Fruit fly (Drosophila melanogaster) whole organism, embryonic: ENCODE results near the gene lark.

Experiments used
- Atf6 ChIP-seq: fragments of 200-800 bp; sonication (Bioruptor generic); IDR thresholded peaks from 2 replicates; pipeline ENCODE4 v1.3.6; 2022; ENCODE audit warnings: missing biosample characterization, missing genetic modification characterization
- CG11504 ChIP-seq: fragments of 200-800 bp; sonication (Bioruptor generic); optimal IDR thresholded peaks from 3 replicates; lab custom pipeline; 2019; ENCODE audit warnings: missing biosample characterization, mild to moderate bottlenecking, missing genetic modification characterization, moderate library complexity
- CG12744 ChIP-seq: fragments of 200-800 bp; sonication (Bioruptor generic); optimal IDR thresholded peaks from 2 replicates; lab custom pipeline; 2016; ENCODE audit warnings: missing biosample characterization, missing genetic modification characterization
- CG14050 ChIP-seq: fragments of 200-800 bp; sonication (Bioruptor generic); IDR thresholded peaks from 3 replicates; pipeline ENCODE4 v1.3.6; 2022; ENCODE audit warnings: missing biosample characterization, missing genetic modification characterization
- CG14441 ChIP-seq: fragments of 200-800 bp; sonication (Bioruptor generic); IDR thresholded peaks from 2 replicates; pipeline ENCODE4 v1.3.6; 2022; ENCODE audit warnings: missing biosample characterization, missing genetic modification characterization
- CG16815 ChIP-seq: fragments of 200-800 bp; sonication (Bioruptor generic); optimal IDR thresholded peaks from 3 replicates; lab custom pipeline; 2017; ENCODE audit warnings: missing biosample characterization, mild to moderate bottlenecking, missing genetic modification characterization
- CG17359 ChIP-seq: fragments of 200-800 bp; sonication (Bioruptor generic); optimal IDR thresholded peaks from 3 replicates; lab custom pipeline; 2018; ENCODE audit warnings: missing biosample characterization, mild to moderate bottlenecking, missing genetic modification characterization, moderate library complexity
- CG17361 ChIP-seq: fragments of 200-800 bp; sonication (Bioruptor generic); IDR thresholded peaks from 3 replicates; pipeline ENCODE4 v1.3.6; 2022; ENCODE audit warnings: missing biosample characterization, missing genetic modification characterization
- CG17568 ChIP-seq: fragments of 200-800 bp; sonication (Bioruptor generic); optimal IDR thresholded peaks from 2 replicates; lab custom pipeline; 2018; ENCODE audit warnings: missing biosample characterization, mild to moderate bottlenecking, missing genetic modification characterization, moderate library complexity
- CG17802 ChIP-seq: fragments of 200-800 bp; sonication (Bioruptor generic); optimal IDR thresholded peaks from 2 replicates; lab custom pipeline; 2018; ENCODE audit warnings: missing biosample characterization, mild to moderate bottlenecking, missing genetic modification characterization, moderate library complexity
- CG2120 ChIP-seq: fragments of 200-800 bp; sonication (Bioruptor generic); optimal IDR thresholded peaks from 3 replicates; lab custom pipeline; 2016; ENCODE audit warnings: missing biosample characterization, missing genetic modification characterization
- CG31365 ChIP-seq: fragments of 200-800 bp; sonication (Bioruptor generic); optimal IDR thresholded peaks from 2 replicates; lab custom pipeline; 2018; ENCODE audit warnings: missing biosample characterization, mild to moderate bottlenecking, missing genetic modification characterization
- CG32532 ChIP-seq: fragments of 200-800 bp; sonication (Bioruptor generic); IDR thresholded peaks from 2 replicates; pipeline ENCODE4 v1.3.6; 2022; ENCODE audit warnings: missing biosample characterization, missing genetic modification characterization
- CG33213 ChIP-seq: fragments of 200-800 bp; sonication (Bioruptor generic); optimal IDR thresholded peaks from 3 replicates; lab custom pipeline; 2016; ENCODE audit warnings: missing biosample characterization, missing genetic modification characterization
- CG6272 ChIP-seq: fragments of 200-800 bp; sonication (Bioruptor generic); IDR thresholded peaks from 2 replicates; pipeline ENCODE4 v1.3.6; 2022; ENCODE audit warnings: missing biosample characterization, missing genetic modification characterization
- CG6765 ChIP-seq: fragments of 200-800 bp; sonication (Bioruptor generic); optimal IDR thresholded peaks from 3 replicates; lab custom pipeline; 2017; ENCODE audit warnings: missing biosample characterization, mild to moderate bottlenecking, missing genetic modification characterization
- CG6813 ChIP-seq: fragments of 200-800 bp; sonication (Bioruptor generic); optimal IDR thresholded peaks from 2 replicates; lab custom pipeline; 2017; ENCODE audit warnings: missing biosample characterization, missing genetic modification characterization, mild to moderate bottlenecking, moderate library complexity, missing genetic modification reagents
- CG7928 ChIP-seq: fragments of 200-800 bp; sonication (Bioruptor generic); optimal IDR thresholded peaks from 2 replicates; lab custom pipeline; 2017; ENCODE audit warnings: missing biosample characterization, mild to moderate bottlenecking, missing genetic modification characterization
- CG8924 ChIP-seq: fragments of 200-800 bp; optimal IDR thresholded peaks from 3 replicates; lab custom pipeline; 2019; ENCODE audit warnings: missing biosample characterization, mild to moderate bottlenecking, missing genetic modification characterization, moderate library complexity
- CG8944 ChIP-seq: fragments of 200-800 bp; sonication (Bioruptor generic); optimal IDR thresholded peaks from 3 replicates; lab custom pipeline; 2016; ENCODE audit warnings: missing biosample characterization, missing genetic modification characterization
- D19B ChIP-seq: fragments of 200-800 bp; sonication (Bioruptor generic); optimal IDR thresholded peaks from 2 replicates; lab custom pipeline; 2017; ENCODE audit warnings: missing biosample characterization, mild to moderate bottlenecking, missing genetic modification characterization
- Eip74EF ChIP-seq, 2 experiments: fragments of 200-800 bp in 1 of 2; fragments of >200 bp in 1 of 2; sonication (Bioruptor generic) in 1 of 2; optimal IDR thresholded peaks; 2 replicates each; lab custom pipeline; 2017 to 2019; ENCODE audit warnings: missing biosample characterization in 2 of 2, missing genetic modification characterization in 2 of 2, mild to moderate bottlenecking in 1 of 2, moderate library complexity in 1 of 2
- Hand ChIP-seq: fragments of 200-800 bp; sonication (Bioruptor generic); optimal IDR thresholded peaks from 2 replicates; lab custom pipeline; 2017; ENCODE audit warnings: mild to moderate bottlenecking, missing biosample characterization, missing genetic modification reagents, missing genetic modification characterization
- HmgZ ChIP-seq: fragments of 200-800 bp; sonication (Bioruptor generic); optimal IDR thresholded peaks from 2 replicates; lab custom pipeline; 2018; ENCODE audit warnings: missing biosample characterization, mild to moderate bottlenecking, missing genetic modification characterization
- MESR4 ChIP-seq: fragments of 200-800 bp; sonication (Bioruptor generic); optimal IDR thresholded peaks from 2 replicates; lab custom pipeline; 2018; ENCODE audit warnings: missing biosample characterization, mild to moderate bottlenecking, missing genetic modification characterization, moderate library complexity
- Myb ChIP-seq: fragments of 200-800 bp; sonication (Bioruptor generic); optimal IDR thresholded peaks from 2 replicates; lab custom pipeline; 2016; ENCODE audit warnings: missing biosample characterization, missing genetic modification characterization
- Opbp ChIP-seq: fragments of 200-800 bp; sonication (Bioruptor generic); IDR thresholded peaks from 3 replicates; pipeline ENCODE4 v1.3.6; 2022; ENCODE audit warnings: missing biosample characterization, missing genetic modification characterization; ENCODE audit not compliant: partially characterized antibody
- Six4 ChIP-seq: fragments of 200-800 bp; sonication (Bioruptor generic); optimal IDR thresholded peaks from 2 replicates; lab custom pipeline; 2016; ENCODE audit warnings: missing biosample characterization, missing genetic modification characterization
- Stat92E ChIP-seq, 3 experiments: fragments of >200 bp in 2 of 3; fragments of 200-800 bp in 1 of 3; sonication (Bioruptor generic) in 1 of 3; optimal IDR thresholded peaks; 2 replicates each; lab custom pipeline; 2017 to 2019; ENCODE audit warnings: missing biosample characterization in 3 of 3, missing genetic modification characterization in 3 of 3, mild to moderate bottlenecking in 1 of 3, moderate library complexity in 1 of 3
- TFAM ChIP-seq: fragments of 200-800 bp; sonication (Bioruptor generic); optimal IDR thresholded peaks from 2 replicates; lab custom pipeline; 2017; ENCODE audit warnings: missing biosample characterization, missing genetic modification characterization, inconsistent platforms
- btn ChIP-seq: fragments of 200-800 bp; sonication (Bioruptor generic); optimal IDR thresholded peaks from 2 replicates; lab custom pipeline; 2016; ENCODE audit warnings: missing biosample characterization, missing genetic modification characterization
- chif ChIP-seq, 2 experiments: fragments of 200-800 bp; sonication (Bioruptor generic); optimal IDR thresholded peaks; 3 replicates each; lab custom pipeline; 2016; ENCODE audit warnings: missing biosample characterization in 2 of 2, missing genetic modification characterization in 2 of 2
- da ChIP-seq: fragments of 200-800 bp; sonication (Bioruptor generic); optimal IDR thresholded peaks from 2 replicates; lab custom pipeline; 2016; ENCODE audit warnings: missing biosample characterization, missing genetic modification characterization
- dpn ChIP-seq, 2 experiments: fragments of 200-800 bp; sonication (Bioruptor generic); optimal IDR thresholded peaks; 3 replicates each; lab custom pipeline; 2016; ENCODE audit warnings: missing biosample characterization in 2 of 2, missing genetic modification characterization in 2 of 2
- ftz-f1 ChIP-seq: fragments of 200-800 bp; sonication (Bioruptor generic); optimal IDR thresholded peaks from 2 replicates; lab custom pipeline; 2016; ENCODE audit warnings: missing biosample characterization, missing genetic modification characterization
- gce ChIP-seq: fragments of 200-800 bp; sonication (Bioruptor generic); IDR thresholded peaks from 3 replicates; pipeline ENCODE4 v1.3.6; 2022; ENCODE audit warnings: missing biosample characterization, missing genetic modification characterization
- gfzf ChIP-seq: fragments of 200-800 bp; sonication (Bioruptor generic); optimal IDR thresholded peaks from 2 replicates; lab custom pipeline; 2016; ENCODE audit warnings: missing biosample characterization, mild to moderate bottlenecking, missing genetic modification characterization, moderate library complexity
- grn ChIP-seq: fragments of 200-800 bp; sonication (Bioruptor generic); optimal IDR thresholded peaks from 3 replicates; lab custom pipeline; 2017; ENCODE audit warnings: missing biosample characterization, missing genetic modification characterization
- her ChIP-seq: fragments of 200-800 bp; sonication (Bioruptor generic); optimal IDR thresholded peaks from 2 replicates; lab custom pipeline; 2016; ENCODE audit warnings: missing biosample characterization, missing genetic modification characterization
- jumu ChIP-seq: fragments of 200-800 bp; sonication (Bioruptor generic); optimal IDR thresholded peaks from 3 replicates; lab custom pipeline; 2016; ENCODE audit warnings: missing biosample characterization, missing genetic modification characterization
- lab ChIP-seq: fragments of 200-800 bp; sonication (Bioruptor generic); optimal IDR thresholded peaks from 3 replicates; lab custom pipeline; 2017; ENCODE audit warnings: missing biosample characterization, missing genetic modification characterization, mild to moderate bottlenecking, moderate library complexity, missing genetic modification reagents
- nom ChIP-seq: fragments of 200-800 bp; sonication (Bioruptor generic); optimal IDR thresholded peaks from 2 replicates; lab custom pipeline; 2017; ENCODE audit warnings: missing biosample characterization, missing genetic modification characterization, mild to moderate bottlenecking, moderate library complexity, missing genetic modification reagents
- onecut ChIP-seq: fragments of 200-800 bp; sonication (Bioruptor generic); IDR thresholded peaks from 2 replicates; pipeline ENCODE4 v1.3.6; 2022; ENCODE audit warnings: missing biosample characterization, missing genetic modification characterization
- otp ChIP-seq: fragments of 200-800 bp; sonication (Bioruptor generic); IDR thresholded peaks from 3 replicates; pipeline ENCODE4, ENCODE4 v1.3.6; 2022; ENCODE audit warnings: missing biosample characterization, missing genetic modification characterization
- stc ChIP-seq: fragments of 200-800 bp; sonication (Bioruptor generic); IDR thresholded peaks from 2 replicates; pipeline ENCODE4 v1.3.6; 2022; ENCODE audit warnings: missing biosample characterization, missing genetic modification characterization
- tgo ChIP-seq: fragments of 200-800 bp; sonication (Bioruptor generic); IDR thresholded peaks from 3 replicates; pipeline ENCODE4 v1.3.6; 2022; ENCODE audit warnings: missing biosample characterization, missing genetic modification characterization
- trem ChIP-seq: fragments of 200-800 bp; optimal IDR thresholded peaks from 3 replicates; lab custom pipeline; 2019; ENCODE audit warnings: missing biosample characterization, mild to moderate bottlenecking, missing genetic modification characterization, moderate library complexity

The lark gene

dm6 chr3L:7359827-7360323, 20.8 kb downstream of the lark start, which contains the start of gene pst (continued):
- TF ChIP-seq her (GFP tag; lab: Kevin White, UChicago) = peak; percentile 48
- peak; percentile 2 for TF ChIP-seq CG12744 (GFP tag; lab: Kevin White, UChicago)
- no peak for TF ChIP-seq CG33213 (GFP tag; lab: Kevin White, UChicago)
- no peak for TF ChIP-seq CG17359 (tag; lab: Kevin White, UChicago)
- no peak for TF ChIP-seq Myb
- peak; percentile 62 for TF ChIP-seq CG17568 (GFP tag; lab: Kevin White, UChicago)
- peak; percentile 23 for TF ChIP-seq CG6765 (GFP tag; lab: Kevin White, UChicago)
- peak; percentile 43 for TF ChIP-seq nom (GFP tag; lab: Kevin White, UChicago)

- no peak for TF ChIP-seq btn (GFP tag; lab: Kevin White, UChicago)
- TF ChIP-seq TFAM = no peak
- no peak for TF ChIP-seq CG6813 (GFP tag; lab: Kevin White, UChicago)
- peak; percentile 74 for TF ChIP-seq CG33213 (GFP tag; lab: Kevin White, UChicago)
- TF ChIP-seq dpn (GFP tag; optimal IDR thresholded peaks at IDR 0.05; lab: Kevin White, UChicago) = peak; percentile 41 to 63
- TF ChIP-seq ftz-f1 (GFP tag; lab: Kevin White, UChicago) = no peak
- peak; percentile 36 for TF ChIP-seq CG8924
- no peak; the same call in 1 of the 3 replicates for TF ChIP-seq tgo (GFP tag; lab: Robert Waterston, UW)
- TF ChIP-seq CG17361 = peak; percentile 37; the same call in 1 of the 3 replicates
- no peak for TF ChIP-seq D19B
- TF ChIP-seq CG17802 (tag; lab: Kevin White, UChicago) = no peak
- peak; percentile 39 for TF ChIP-seq jumu
- no peak for TF ChIP-seq CG16815 (GFP tag; lab: Kevin White, UChicago)
- no peak for TF ChIP-seq Six4
- TF ChIP-seq grn (GFP tag; lab: Kevin White, UChicago) = peak; percentile 53
- TF ChIP-seq lab (GFP tag; lab: Kevin White, UChicago) = peak; percentile 50
- peak; percentile 61 for TF ChIP-seq CG32532 (GFP tag; lab: Robert Waterston, UW)
- no peak; the same call in 1 of the 3 replicates for TF ChIP-seq gce
- no peak for TF ChIP-seq CG8944 (GFP tag; lab: Kevin White, UChicago)
- 0 out of 2 replicates have a peak, but pooled peaks have one; percentile 18 for TF ChIP-seq stc
- TF ChIP-seq Hand = no peak
- peak; percentile 88 for TF ChIP-seq Opbp
- TF ChIP-seq CG14050 (GFP tag; lab: Robert Waterston, UW) = peak; percentile 54; the same call in 2 of the 3 replicates
- TF ChIP-seq MESR4 (GFP tag; lab: Kevin White, UChicago) = peak; percentile 83
- 0 out of 2 replicates have a peak, but pooled peaks have one; percentile 5 for TF ChIP-seq onecut (GFP tag; lab: Robert Waterston, UW)
- peak; percentile 64; the same call in 1 of the 2 replicates for TF ChIP-seq CG14441 (GFP tag; lab: Robert Waterston, UW)
- TF ChIP-seq CG6272 (GFP tag; lab: Robert Waterston, UW) = peak; percentile 53
- TF ChIP-seq CG7928 (GFP tag; lab: Kevin White, UChicago) = no peak
- TF ChIP-seq otp (GFP tag; lab: Robert Waterston, UW) = no peak
- TF ChIP-seq HmgZ (tag; lab: Kevin White, UChicago) = peak; percentile 8
- no peak for TF ChIP-seq Eip74EF (GFP tag; optimal IDR thresholded peaks at IDR 0.05; lab: Kevin White, UChicago)
- no peak; the same call in 1 of the 2 replicates for TF ChIP-seq Atf6 (GFP tag; lab: Robert Waterston, UW)
- TF ChIP-seq CG11504 (tag; lab: Kevin White, UChicago) = peak; percentile 60
- peak; percentile 59 for TF ChIP-seq CG2120 (GFP tag; lab: Kevin White, UChicago)
- TF ChIP-seq Stat92E (GFP tag; optimal IDR thresholded peaks at IDR 0.05; lab: Kevin White, UChicago) = no peak
- TF ChIP-seq CG31365 = no peak
- TF ChIP-seq da (GFP tag; lab: Kevin White, UChicago) = no peak
- peak; percentile 13 for TF ChIP-seq gfzf (GFP tag; lab: Kevin White, UChicago)
- TF ChIP-seq trem = peak; percentile 65
- TF ChIP-seq chif (GFP tag; optimal IDR thresholded peaks at IDR 0.05; lab: Kevin White, UChicago) = no peak
These were observed 21.3 kb downstream of the lark start, which contains the start of gene Sec63 for dm6 chr3L:7360324-7360852. Sec63 (plus strand) TSS chr3L:7360561.
